Fruit fly (Drosophila melanogaster): ENCODE data around the gene CG13999.

The CG13999 gene

dm6 chr2L:5956153-5956552 is at the start of gene CG13999:
TSS of gene CG13999 (minus strand) at chr2L:5956466.
- TF ChIP-seq CG7101 (tag; optimal IDR thresholded peaks at IDR 0.05) (no peak), CG14711 (tag; optimal IDR thresholded peaks at IDR 0.05) (no peak), CG33017 (tag; optimal IDR thresholded peaks at IDR 0.05) (no peak), toe (GFP tag; optimal IDR thresholded peaks at IDR 0.05) (no peak), bab1 (GFP tag; optimal IDR thresholded peaks at IDR 0.05) (no peak), CG5204 (GFP tag; optimal IDR thresholded peaks at IDR 0.05) (no peak), ovo (GFP tag; optimal IDR thresholded peaks at IDR 0.05) (no peak), tj (GFP tag; optimal IDR thresholded peaks at IDR 0.05) (no peak), CG11617 (GFP tag; optimal IDR thresholded peaks at IDR 0.05) (no peak)

dm6 chr2L:6000065-6000464 is 43.8 kb upstream of the CG13999 start, which contains the start of gene Tsp26A:
TSS of gene Tsp26A (plus strand) at chr2L:6000228.
- TF ChIP-seq tj (GFP tag; optimal IDR thresholded peaks at IDR 0.05) (no peak), toe (GFP tag; optimal IDR thresholded peaks at IDR 0.05) (no peak), Clk (GFP tag; optimal IDR thresholded peaks at IDR 0.05) (no peak), CG33017 (tag; optimal IDR thresholded peaks at IDR 0.05) (no peak), CG14711 (tag; optimal IDR thresholded peaks at IDR 0.05) (no peak), CG1620 (GFP tag; optimal IDR thresholded peaks at IDR 0.05) (no peak), cic (GFP tag; optimal IDR thresholded peaks at IDR 0.05) (no peak), CG12768 (GFP tag; optimal IDR thresholded peaks at IDR 0.05) (no peak)

dm6 chr2L:5999247-5999646 is 43.0 kb upstream of the CG13999 start, which contains the start of gene Kdm5:
TSS of gene Kdm5 (minus strand) at chr2L:5999501.
- TF ChIP-seq CG14711 (tag; optimal IDR thresholded peaks at IDR 0.05) (peak; percentile 32), Clk (GFP tag; optimal IDR thresholded peaks at IDR 0.05) (peak; percentile 8), Crg-1 (GFP tag; optimal IDR thresholded peaks at IDR 0.05) (peak; percentile 72), bab1 (GFP tag; optimal IDR thresholded peaks at IDR 0.05) (peak; percentile 38), CG5204 (GFP tag; optimal IDR thresholded peaks at IDR 0.05) (no peak), CG11617 (GFP tag; optimal IDR thresholded peaks at IDR 0.05) (no peak), toe (GFP tag; optimal IDR thresholded peaks at IDR 0.05) (no peak), pad (GFP tag; optimal IDR thresholded peaks at IDR 0.05) (peak; percentile 40), kay (GFP tag; ENCODE audit: borderline replicate concordance) (no peak), CG7101 (tag; optimal IDR thresholded peaks at IDR 0.05) (peak; percentile 66), cic (GFP tag; optimal IDR thresholded peaks at IDR 0.05) (peak; percentile 32), tj (GFP tag; optimal IDR thresholded peaks at IDR 0.05) (peak; percentile 10), CG7045 (GFP tag; optimal IDR thresholded peaks at IDR 0.05) (no peak), CG1620 (GFP tag; optimal IDR thresholded peaks at IDR 0.05) (peak; percentile 28), ovo (GFP tag; optimal IDR thresholded peaks at IDR 0.05) (no peak), CG12768 (GFP tag; optimal IDR thresholded peaks at IDR 0.05) (peak; percentile 24), CG33017 (tag; optimal IDR thresholded peaks at IDR 0.05) (peak; percentile 39), cnc (optimal IDR thresholded peaks at IDR 0.05) (no peak), Mnt (GFP tag; optimal IDR thresholded peaks at IDR 0.05) (peak; percentile 76), Hr96 (GFP tag; optimal IDR thresholded peaks at IDR 0.05) (no peak)

- TF ChIP-seq cic (GFP tag; optimal IDR thresholded peaks at IDR 0.05): no peak
- no peak for TF ChIP-seq tj (GFP tag; optimal IDR thresholded peaks at IDR 0.05)
- TF ChIP-seq CG14711 (tag; optimal IDR thresholded peaks at IDR 0.05): no peak
- no peak for TF ChIP-seq CG1620 (GFP tag; optimal IDR thresholded peaks at IDR 0.05)
- no peak for TF ChIP-seq pad (GFP tag; optimal IDR thresholded peaks at IDR 0.05)
- TF ChIP-seq kay (GFP tag; ENCODE audit: borderline replicate concordance): no peak
- TF ChIP-seq Clk (GFP tag; optimal IDR thresholded peaks at IDR 0.05): no peak
- no peak for TF ChIP-seq CG12768 (GFP tag; optimal IDR thresholded peaks at IDR 0.05)
- TF ChIP-seq Mnt (GFP tag; optimal IDR thresholded peaks at IDR 0.05): no peak
- no peak for TF ChIP-seq CG5204 (GFP tag; optimal IDR thresholded peaks at IDR 0.05)
- no peak for TF ChIP-seq CG33017 (tag; optimal IDR thresholded peaks at IDR 0.05)
- TF ChIP-seq Crg-1 (GFP tag; optimal IDR thresholded peaks at IDR 0.05): no peak
These were observed 42.1 kb upstream of the CG13999 start for dm6 chr2L:5998383-5998782.

dm6 chr2L:5997609-5998229 is 41.5 kb upstream of the CG13999 start:
- TF ChIP-seq Clk (GFP tag; optimal IDR thresholded peaks at IDR 0.05) (no peak), ovo (GFP tag; optimal IDR thresholded peaks at IDR 0.05) (no peak), Crg-1 (GFP tag; optimal IDR thresholded peaks at IDR 0.05) (no peak), kay (GFP tag; ENCODE audit: borderline replicate concordance) (no peak), bab1 (GFP tag; optimal IDR thresholded peaks at IDR 0.05) (no peak), CG7045 (GFP tag; optimal IDR thresholded peaks at IDR 0.05) (no peak), Hr96 (GFP tag; optimal IDR thresholded peaks at IDR 0.05) (no peak), CG1620 (GFP tag; optimal IDR thresholded peaks at IDR 0.05) (no peak), pad (GFP tag; optimal IDR thresholded peaks at IDR 0.05) (no peak), CG14711 (tag; optimal IDR thresholded peaks at IDR 0.05) (no peak), CG33017 (tag; optimal IDR thresholded peaks at IDR 0.05) (no peak), tj (GFP tag; optimal IDR thresholded peaks at IDR 0.05) (no peak)

dm6 chr2L:5990447-5990846 is 34.2 kb upstream of the CG13999 start:
- TF ChIP-seq cic (GFP tag; optimal IDR thresholded peaks at IDR 0.05): peak; percentile 35
- no peak for TF ChIP-seq Crg-1 (GFP tag; optimal IDR thresholded peaks at IDR 0.05)

Measured in whole organism, adult.